Worm (Caenorhabditis elegans) whole organism, midembryonic: Measurements from ENCODE around the gene nas-28.

Experiments used
- flt-1 ChIP-seq: fragments of 200-800 bp; sonication (Bioruptor generic); IDR thresholded peaks from 2 replicates; pipeline ENCODE4 v1.3.6; 2022; ENCODE audit warnings: missing genetic modification characterization, missing compliant biosample characterization
- klf-2 ChIP-seq: fragments of 200-800 bp; sonication (Bioruptor generic); conservative IDR thresholded peaks from 2 replicates; pipeline ENCODE4 v1.3.6; 2022; ENCODE audit warnings: missing genetic modification reagents, missing genetic modification characterization, missing compliant biosample characterization

DNA sequence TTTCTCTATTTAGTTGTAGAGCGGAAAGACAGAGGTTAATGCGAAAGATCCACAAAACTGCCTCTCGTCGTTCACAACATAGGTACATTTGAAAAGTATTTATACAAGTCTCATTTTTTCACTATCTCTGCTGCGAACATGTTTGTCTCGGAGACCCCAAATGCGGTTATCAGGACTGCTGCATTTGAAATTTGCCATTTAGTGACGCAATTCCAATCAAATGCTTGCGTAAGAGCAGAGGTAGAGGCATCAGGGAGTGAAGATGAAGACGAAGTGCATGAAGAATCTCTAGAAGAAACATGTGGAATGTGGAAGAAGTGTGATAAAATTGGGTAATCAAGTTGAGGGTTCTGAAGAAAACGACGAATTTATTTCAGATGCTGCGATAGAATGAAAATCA lies 48.9 kb downstream of the nas-28 start:
- no peak for TF ChIP-seq klf-2
- no peak for TF ChIP-seq flt-1 (GFP tag; lab: Robert Waterston, UW)
